Worm (Caenorhabditis elegans): ENCODE data around the gene mup-2.

Gene mup-2

DNA sequence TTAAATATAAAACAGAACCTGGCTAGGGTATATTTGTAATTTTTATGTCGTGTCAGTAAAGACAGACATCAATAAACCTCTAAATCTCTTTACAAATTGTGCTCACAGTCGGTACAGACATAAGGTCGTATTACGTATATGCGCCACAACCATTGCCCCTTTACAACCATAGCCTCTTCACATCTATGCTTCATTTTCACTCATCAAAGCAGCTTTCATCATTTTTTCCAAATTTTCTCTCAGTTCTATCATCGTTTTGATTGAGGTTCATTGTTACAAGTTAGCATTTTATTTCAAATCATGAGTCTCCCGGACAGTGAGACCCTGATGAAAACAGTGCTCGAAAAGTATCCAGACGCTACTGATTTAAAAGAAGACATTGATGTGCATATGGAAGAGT lies 45.8 kb downstream of the mup-2 start, which contains the start of gene C03B1.4:
C03B1.4 (plus strand) TSS at position 301 of the 400 bp plus-strand sequence.
- TF ChIP-seq hmg-4 (GFP tag; optimal IDR thresholded peaks at IDR 0.05) (no peak), ceh-36 (tag; optimal IDR thresholded peaks at IDR 0.05) (no peak), tbx-37 (GFP tag; conservative IDR thresholded peaks at IDR 0.05) (no peak), pes-1 (GFP tag; IDR thresholded peaks at IDR 0.05) (no peak), hmbx-1 (tag; optimal IDR thresholded peaks at IDR 0.05) (no peak), ceh-13 (GFP tag; optimal IDR thresholded peaks at IDR 0.05) (no peak), B0310.2 (tag; optimal IDR thresholded peaks at IDR 0.05) (no peak), sea-1 (GFP tag; conservative IDR thresholded peaks at IDR 0.05) (no peak), tra-4 (tag; optimal IDR thresholded peaks at IDR 0.05) (no peak), tbx-11 (GFP tag; IDR thresholded peaks at IDR 0.05) (no peak), aly-1 (tag; optimal IDR thresholded peaks at IDR 0.05) (no peak), scrt-1 (GFP tag; IDR thresholded peaks at IDR 0.05) (no peak), ets-7 (tag; optimal IDR thresholded peaks at IDR 0.05) (no peak), ama-1 (optimal IDR thresholded peaks at IDR 0.05) (no peak), F13C5.2 (tag; optimal IDR thresholded peaks at IDR 0.05) (no peak), flt-1 (GFP tag; IDR thresholded peaks at IDR 0.05) (no peak)

DNA sequence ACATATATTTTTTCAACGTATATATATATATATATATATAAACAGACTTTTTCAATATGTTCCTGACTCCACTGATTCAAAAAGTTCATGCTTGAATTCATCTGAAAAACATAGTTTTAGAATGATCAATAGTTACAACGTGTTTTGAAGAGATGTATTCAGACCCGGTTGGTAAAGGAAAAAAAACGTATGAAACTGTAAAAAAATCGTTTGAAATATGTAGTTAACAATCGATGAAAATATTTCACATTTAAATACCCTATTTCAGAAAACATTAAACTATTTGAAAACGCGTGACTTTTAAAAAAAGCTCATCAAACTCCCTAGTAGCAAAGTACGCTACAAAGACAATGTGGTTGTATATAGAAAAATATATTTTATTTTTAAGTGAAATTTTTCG lies 49.4 kb downstream of the mup-2 start, which contains the start of gene C03B1.14:
C03B1.14 (minus strand) TSS at position 101 of the 400 bp plus-strand sequence.
- TF ChIP-seq tra-4 (tag; optimal IDR thresholded peaks at IDR 0.05) (no peak), hmbx-1 (tag; optimal IDR thresholded peaks at IDR 0.05) (no peak), hnd-1 (tag; optimal IDR thresholded peaks at IDR 0.05) (no peak), ama-1 (optimal IDR thresholded peaks at IDR 0.05) (no peak), aly-1 (tag; optimal IDR thresholded peaks at IDR 0.05) (no peak), B0310.2 (tag; optimal IDR thresholded peaks at IDR 0.05) (no peak), F13C5.2 (tag; optimal IDR thresholded peaks at IDR 0.05) (no peak), ets-7 (tag; optimal IDR thresholded peaks at IDR 0.05) (no peak), tbx-11 (GFP tag; IDR thresholded peaks at IDR 0.05) (no peak), flt-1 (GFP tag; IDR thresholded peaks at IDR 0.05) (no peak)

ce11 chrX:6360077-6360476 lies 50.0 kb downstream of the mup-2 start:
- TF ChIP-seq tbx-11 (GFP tag; IDR thresholded peaks at IDR 0.05) (no peak), hmbx-1 (tag; optimal IDR thresholded peaks at IDR 0.05) (no peak), pes-1 (GFP tag; IDR thresholded peaks at IDR 0.05) (no peak), ceh-13 (GFP tag; optimal IDR thresholded peaks at IDR 0.05) (no peak), tra-4 (tag; optimal IDR thresholded peaks at IDR 0.05) (no peak), hmg-4 (GFP tag; optimal IDR thresholded peaks at IDR 0.05) (no peak), aly-1 (tag; optimal IDR thresholded peaks at IDR 0.05) (no peak), F13C5.2 (tag; optimal IDR thresholded peaks at IDR 0.05) (no peak), ceh-36 (tag; optimal IDR thresholded peaks at IDR 0.05) (no peak), sea-1 (GFP tag; conservative IDR thresholded peaks at IDR 0.05) (no peak), scrt-1 (GFP tag; IDR thresholded peaks at IDR 0.05) (no peak), B0310.2 (tag; optimal IDR thresholded peaks at IDR 0.05) (no peak)
